Worm (Caenorhabditis elegans) whole organism, young adult: Measurements from ENCODE around the gene nhr-19.

ENCODE experiments used
- F49E8.2 ChIP-seq: sonication (generic microtip); optimal IDR thresholded peaks from 3 replicates; lab custom pipeline; 2017; ENCODE audit warnings: missing genetic modification characterization, mild to moderate bottlenecking, missing compliant biosample characterization, antibody characterized with exemption, moderate library complexity; ENCODE audit not compliant: insufficient read depth
- F55B11.4 ChIP-seq: sonication (generic microtip); optimal IDR thresholded peaks from 2 replicates; lab custom pipeline; 2016; ENCODE audit warnings: missing compliant biosample characterization, missing genetic modification characterization, borderline replicate concordance; ENCODE audit not compliant: insufficient read depth
- efl-1 ChIP-seq: fragments of 150-350 bp; optimal IDR thresholded peaks from 2 replicates; lab custom pipeline; 2014; ENCODE audit warnings: missing biosample characterization, missing genetic modification reagents, missing genetic modification characterization
- egl-18 ChIP-seq: fragments of 200-800 bp; sonication (Bioruptor generic); IDR thresholded peaks from 2 replicates; pipeline ENCODE4 v1.3.6; 2022; ENCODE audit warnings: missing genetic modification reagents, missing genetic modification characterization, missing compliant biosample characterization
- ets-4 ChIP-seq: fragments of 200-800 bp; sonication (Bioruptor generic); optimal IDR thresholded peaks from 2 replicates; lab custom pipeline; 2018; ENCODE audit warnings: mild to moderate bottlenecking, missing genetic modification characterization, missing compliant biosample characterization
- hmg-20 ChIP-seq: fragments of 200-800 bp; sonication (Bioruptor generic); IDR thresholded peaks from 2 replicates; pipeline ENCODE4 v1.3.6; 2022; ENCODE audit warnings: missing genetic modification reagents, missing genetic modification characterization, missing compliant biosample characterization
- let-526 ChIP-seq: fragments of 200-800 bp; sonication (Bioruptor generic); IDR thresholded peaks from 2 replicates; pipeline ENCODE4 v1.3.6; 2022; ENCODE audit warnings: missing genetic modification reagents, missing genetic modification characterization, missing compliant biosample characterization
- lin-35 ChIP-seq, 3 experiments: fragments of 150-350 bp in 2 of 3; sonication (generic microtip) in 1 of 3; optimal IDR thresholded peaks; 2 replicates each; lab custom pipeline; 2014 to 2018; ENCODE audit warnings: missing biosample characterization in 3 of 3, missing genetic modification characterization in 3 of 3, missing genetic modification reagents in 3 of 3
- lsy-27 ChIP-seq: sonication (generic microtip); optimal IDR thresholded peaks from 2 replicates; lab custom pipeline; 2017; ENCODE audit warnings: missing genetic modification characterization, mild to moderate bottlenecking, missing compliant biosample characterization, antibody characterized with exemption, missing genotype, borderline replicate concordance; ENCODE audit not compliant: insufficient read depth
- pha-4 ChIP-seq: fragments of 150-350 bp; sonication (generic microtip); optimal IDR thresholded peaks from 2 replicates; lab custom pipeline; 2014; ENCODE audit warnings: missing biosample characterization, missing genetic modification reagents, missing genetic modification characterization
- sea-2 ChIP-seq: fragments of 200-800 bp; sonication (Bioruptor generic); IDR thresholded peaks from 2 replicates; pipeline ENCODE4 v1.3.6; 2022; ENCODE audit warnings: missing genetic modification characterization, missing compliant biosample characterization

- TF ChIP-seq lin-35 (GFP tag; optimal IDR thresholded peaks at IDR 0.05; lab: Kevin White, UChicago), result peak in 1 of 3 experiments; percentile 11
- TF ChIP-seq lsy-27 (tag; lab: Kevin White, UChicago), result no peak
- TF ChIP-seq let-526 (GFP tag; lab: Robert Waterston, UW), result no peak
- peak; percentile 17 for TF ChIP-seq ets-4 (GFP tag; lab: Kevin White, UChicago)
- TF ChIP-seq egl-18 (GFP tag; lab: Robert Waterston, UW), result no peak
- TF ChIP-seq F49E8.2 (tag; lab: Kevin White, UChicago), result no peak
- TF ChIP-seq hmg-20, result no peak
- no peak for TF ChIP-seq F55B11.4 (tag; lab: Kevin White, UChicago)
- TF ChIP-seq pha-4 (tag; lab: Kevin White, UChicago), result no peak
- TF ChIP-seq efl-1 (GFP tag; lab: Kevin White, UChicago), result no peak
- TF ChIP-seq sea-2 (GFP tag; lab: Robert Waterston, UW), result no peak
Measured at ce11 chrII:9601069-9601468, 4.3 kb downstream of the nhr-19 start.
